Worm (Caenorhabditis elegans) whole organism, L4/young adult: ENCODE data around the gene ZK381.2.

Experiments used
- W03F9.2 ChIP-seq: fragments of 150-350 bp; optimal IDR thresholded peaks from 2 replicates; lab custom pipeline; 2014; ENCODE audit warnings: missing biosample characterization, missing genetic modification characterization
- dao-5 ChIP-seq: sonication (generic microtip); optimal IDR thresholded peaks from 2 replicates; lab custom pipeline; 2016; ENCODE audit warnings: missing genotype, missing genetic modification characterization, moderate library complexity, missing compliant biosample characterization

DNA sequence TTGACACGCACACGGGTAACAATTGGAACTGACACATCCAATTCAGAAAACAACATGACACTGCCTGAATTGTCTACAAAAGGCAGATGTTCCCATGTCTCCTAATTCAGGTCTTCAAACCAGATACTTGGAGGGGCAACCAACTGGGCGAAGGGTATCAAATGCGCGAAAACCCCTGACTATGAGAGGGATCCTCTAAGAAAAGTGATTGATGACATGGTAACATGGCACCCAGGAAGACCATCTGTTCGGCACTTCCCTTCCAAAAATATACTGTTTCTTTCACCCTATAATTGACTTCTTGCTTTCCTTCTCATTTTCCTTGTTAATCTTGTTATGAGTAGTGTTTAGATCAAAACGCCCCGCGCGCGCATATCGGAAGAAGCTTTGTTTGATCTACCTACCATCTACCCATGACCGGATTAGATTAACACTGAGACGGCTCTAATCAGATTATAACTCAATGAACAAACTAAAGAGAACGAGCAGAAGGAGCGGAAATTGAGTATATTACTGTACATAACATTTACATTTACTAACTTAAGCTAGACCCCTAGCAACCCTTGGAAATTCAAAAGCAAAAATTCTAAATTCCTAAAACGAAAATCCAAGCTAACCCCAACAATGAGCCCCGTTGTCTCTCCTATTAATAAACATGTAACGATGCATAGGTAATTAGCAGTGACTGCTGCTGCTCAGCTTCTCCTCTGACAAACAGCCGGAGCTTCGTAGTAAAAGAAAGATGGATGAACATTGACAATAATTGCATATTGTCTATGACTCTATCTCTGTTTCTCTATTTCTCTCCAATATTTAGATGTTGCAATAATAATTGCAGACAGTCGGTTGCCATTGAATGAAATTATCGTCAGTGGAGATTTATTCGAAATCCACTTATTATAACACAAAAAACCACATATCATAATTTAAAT, 19.4 kb downstream of the ZK381.2 start:
- TF ChIP-seq dao-5 (tag; lab: Kevin White, UChicago): no peak
- TF ChIP-seq W03F9.2 (tag; lab: Kevin White, UChicago): no peak
